Fruit fly (Drosophila melanogaster): ENCODE results near the gene qua.

Gene qua

DNA sequence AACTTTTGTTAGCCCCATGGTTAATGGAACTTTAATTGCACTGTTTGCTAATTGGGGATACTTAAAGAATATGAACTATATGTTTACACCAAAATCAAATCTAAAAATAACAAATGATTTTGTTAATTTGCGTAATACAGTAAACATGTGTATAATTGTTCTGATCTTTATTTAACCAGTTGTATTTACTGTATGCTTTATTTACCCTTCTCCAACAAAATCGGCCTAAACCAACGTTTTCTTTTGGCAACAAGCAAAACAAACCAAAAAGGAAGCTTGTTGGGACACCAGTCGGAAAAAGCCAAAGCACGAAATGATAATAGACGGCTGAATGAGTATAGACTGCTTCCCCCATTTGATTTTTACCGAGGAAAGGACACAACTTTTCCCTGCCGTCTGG, 26.4 kb downstream of the qua start (continued):
- TF ChIP-seq usp (GFP tag; optimal IDR thresholded peaks at IDR 0.05) = no peak

DNA sequence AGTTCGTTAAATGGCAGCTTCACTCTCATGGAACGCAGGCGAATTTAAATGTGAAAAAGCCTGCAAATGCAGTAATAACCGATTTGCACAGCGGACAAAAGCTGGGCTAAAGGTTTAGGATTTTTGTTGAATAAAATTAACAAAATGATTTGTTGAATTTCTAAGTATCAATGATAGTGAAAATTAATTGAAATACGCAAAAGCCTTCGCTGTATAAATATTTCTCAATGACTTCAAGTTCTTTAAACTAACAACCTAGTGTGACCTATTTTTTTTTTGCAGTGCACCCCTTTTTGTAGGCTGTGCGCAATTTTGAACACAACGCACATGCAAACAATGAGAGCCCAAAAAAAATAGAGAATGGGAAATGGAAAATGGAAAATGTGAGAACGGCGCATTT, 30.1 kb downstream of the qua start:
- TF ChIP-seq sage (GFP tag; optimal IDR thresholded peaks at IDR 0.05) = no peak
- TF ChIP-seq fru (GFP tag; optimal IDR thresholded peaks at IDR 0.05) = peak; percentile 28
- peak; percentile 1 for TF ChIP-seq rgr (GFP tag; optimal IDR thresholded peaks at IDR 0.05)
- TF ChIP-seq foxo (GFP tag; optimal IDR thresholded peaks at IDR 0.05) = peak in 1 of 2 experiments; percentile 28
- TF ChIP-seq lola (GFP tag; optimal IDR thresholded peaks at IDR 0.05) = no peak

DNA sequence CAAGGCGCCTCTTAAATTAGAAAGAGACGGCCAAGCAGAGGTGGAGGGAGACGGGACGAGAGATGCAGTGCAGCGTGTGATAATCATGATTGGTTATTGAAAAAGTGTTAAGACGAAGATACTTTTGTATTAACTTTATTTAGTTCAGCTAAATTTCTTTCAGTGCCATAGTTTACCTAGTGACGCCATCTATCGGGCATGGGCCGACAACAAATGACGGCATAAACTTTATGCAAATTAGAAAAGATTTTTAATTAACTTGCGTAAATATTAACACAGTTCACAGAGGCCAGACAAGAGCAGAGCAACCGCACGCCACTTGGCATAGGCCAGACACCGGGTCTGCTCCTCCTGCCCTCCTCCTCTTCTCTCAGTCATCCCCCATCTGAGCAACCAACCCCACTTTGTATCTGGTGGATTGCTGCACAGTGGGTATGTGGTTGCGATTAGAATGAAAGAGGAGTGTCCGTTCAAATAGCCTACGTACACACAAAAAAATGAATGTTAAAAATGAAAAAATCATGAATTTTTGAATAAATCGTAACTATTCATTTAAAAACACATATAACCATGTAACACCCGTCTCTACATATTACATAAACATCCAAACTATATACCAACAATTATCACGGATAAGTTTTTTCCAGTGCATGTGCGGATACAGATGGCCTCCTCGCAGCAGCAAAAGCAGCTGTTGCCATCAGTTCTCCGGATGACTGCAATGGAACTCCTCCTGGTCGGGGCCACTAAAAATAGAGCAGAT, 30.9 kb downstream of the qua start:
- TF ChIP-seq dsf (GFP tag; optimal IDR thresholded peaks at IDR 0.05; ENCODE audit: borderline replicate concordance) (no peak), Myc (optimal IDR thresholded peaks at IDR 0.05) (no peak), h (GFP tag; optimal IDR thresholded peaks at IDR 0.05) (peak; percentile 46), Abd-B (GFP tag; optimal IDR thresholded peaks at IDR 0.05) (no peak), dmrt93B (GFP tag; optimal IDR thresholded peaks at IDR 0.05) (no peak), tai (GFP tag; optimal IDR thresholded peaks at IDR 0.05) (no peak), CG32264 (GFP tag; optimal IDR thresholded peaks at IDR 0.05) (no peak), jim (GFP tag; optimal IDR thresholded peaks at IDR 0.05) (no peak), Hr78 (GFP tag; optimal IDR thresholded peaks at IDR 0.05) (no peak), br (GFP tag; optimal IDR thresholded peaks at IDR 0.05) (peak; percentile 3), Dfd (GFP tag; optimal IDR thresholded peaks at IDR 0.05) (no peak), foxo (GFP tag; optimal IDR thresholded peaks at IDR 0.05) (peak in 1 of 2 experiments; percentile 53), lola (GFP tag; optimal IDR thresholded peaks at IDR 0.05) (no peak), ey (GFP tag; optimal IDR thresholded peaks at IDR 0.05) (peak; percentile 57), Rel (GFP tag; optimal IDR thresholded peaks at IDR 0.05) (no peak), Rel (tag; optimal IDR thresholded peaks at IDR 0.05) (no peak), fru (GFP tag; optimal IDR thresholded peaks at IDR 0.05) (peak; percentile 54), Vsx2 (GFP tag; optimal IDR thresholded peaks at IDR 0.05; ENCODE audit: partially characterized antibody) (no peak), sv (GFP tag; optimal IDR thresholded peaks at IDR 0.05) (peak; percentile 66), dl (GFP tag; optimal IDR thresholded peaks at IDR 0.05; ENCODE audit: insufficient read depth in 1 of 2, partially characterized antibody in 2 of 2) (no peak), CG9705 (GFP tag; optimal IDR thresholded peaks at IDR 0.05) (no peak), usp (GFP tag; optimal IDR thresholded peaks at IDR 0.05) (no peak), psq (GFP tag; optimal IDR thresholded peaks at IDR 0.05) (peak; percentile 19), GATAd (GFP tag; optimal IDR thresholded peaks at IDR 0.05) (no peak), Dif (GFP tag; optimal IDR thresholded peaks at IDR 0.05; ENCODE audit: partially characterized antibody) (no peak), woc (GFP tag; optimal IDR thresholded peaks at IDR 0.05) (peak; percentile 11), CrebA (GFP tag; optimal IDR thresholded peaks at IDR 0.05; ENCODE audit: borderline replicate concordance) (no peak), OdsH (GFP tag; optimal IDR thresholded peaks at IDR 0.05) (peak; percentile 47), Mio (GFP tag; optimal IDR thresholded peaks at IDR 0.05) (no peak), HLH106 (tag; optimal IDR thresholded peaks at IDR 0.05) (peak; percentile 29), N (GFP tag; optimal IDR thresholded peaks at IDR 0.05) (no peak), Sp1 (GFP tag; optimal IDR thresholded peaks at IDR 0.05) (no peak), Hr83 (GFP tag; optimal IDR thresholded peaks at IDR 0.05; ENCODE audit: poor library complexity, severe bottlenecking) (no peak), brk (GFP tag; optimal IDR thresholded peaks at IDR 0.05) (no peak), rgr (GFP tag; optimal IDR thresholded peaks at IDR 0.05) (peak; percentile 53), pan (optimal IDR thresholded peaks at IDR 0.05) (no peak), Jra (GFP tag; optimal IDR thresholded peaks at IDR 0.05) (no peak), Hnf4 (GFP tag; optimal IDR thresholded peaks at IDR 0.05) (peak; percentile 39), sage (GFP tag; optimal IDR thresholded peaks at IDR 0.05) (no peak)

Measured in whole organism, wandering third instar larva.